Worm (Caenorhabditis elegans) whole organism, L1 larva: Measurements from ENCODE around the gene F23A7.8.

Experiments
- alr-1 ChIP-seq: fragments of 200-800 bp; sonication (Bioruptor generic); optimal IDR thresholded peaks from 2 replicates; lab custom pipeline; 2018; ENCODE audit warnings: borderline replicate concordance, mild to moderate bottlenecking, missing genetic modification characterization, missing compliant biosample characterization
- blmp-1 ChIP-seq: fragments of 150-350 bp; optimal IDR thresholded peaks from 2 replicates; lab custom pipeline; 2014; ENCODE audit warnings: missing biosample characterization, missing genetic modification characterization
- ceh-82 ChIP-seq, 3 experiments: fragments of 150-350 bp in 1 of 3; sonication (generic microtip) in 2 of 3; optimal IDR thresholded peaks; 2 replicates each; lab custom pipeline; 2014 to 2017; ENCODE audit warnings: missing biosample characterization in 3 of 3, missing genetic modification characterization in 3 of 3
- dpl-1 ChIP-seq, 3 experiments: fragments of 150-350 bp in 2 of 3; sonication (generic microtip) in 1 of 3; optimal IDR thresholded peaks; 2 replicates each; lab custom pipeline; 2014 to 2017; ENCODE audit warnings: missing biosample characterization in 3 of 3, missing genetic modification characterization in 3 of 3, missing genetic modification reagents in 3 of 3
- dsc-1 ChIP-seq: sonication (generic microtip); optimal IDR thresholded peaks from 2 replicates; lab custom pipeline; 2016; ENCODE audit warnings: mild to moderate bottlenecking, missing genetic modification characterization, missing compliant biosample characterization
- efl-3 ChIP-seq: fragments of 200-800 bp; sonication (Bioruptor generic); optimal IDR thresholded peaks from 2 replicates; lab custom pipeline; 2018; ENCODE audit warnings: mild to moderate bottlenecking, missing genetic modification characterization, missing compliant biosample characterization
- egl-13 ChIP-seq: sonication (generic microtip); optimal IDR thresholded peaks from 2 replicates; lab custom pipeline; 2016; ENCODE audit warnings: missing genotype, missing genetic modification reagents, missing genetic modification characterization, missing compliant biosample characterization
- egl-27 ChIP-seq, 2 experiments: fragments of 150-350 bp in 1 of 2; sonication (generic microtip); optimal IDR thresholded peaks; 3 replicates each; lab custom pipeline; 2017 to 2018; ENCODE audit warnings: missing biosample characterization in 2 of 2, missing genetic modification characterization in 2 of 2, missing genetic modification reagents in 2 of 2
- elt-3 ChIP-seq, 6 experiments: fragments of 150-350 bp in 1 of 6; sonication (generic microtip); optimal IDR thresholded peaks; 2 replicates each; lab custom pipeline; 2017 to 2018; ENCODE audit warnings: missing biosample characterization in 6 of 6, missing genetic modification characterization in 6 of 6, inconsistent platforms in 1 of 6
- fkh-4 ChIP-seq: sonication (generic microtip); optimal IDR thresholded peaks from 2 replicates; lab custom pipeline; 2016; ENCODE audit warnings: missing compliant biosample characterization, missing genetic modification characterization, borderline replicate concordance
- fos-1 ChIP-seq: fragments of 150-350 bp; optimal IDR thresholded peaks from 2 replicates; lab custom pipeline; 2014; ENCODE audit warnings: missing biosample characterization, missing genetic modification characterization
- hlh-17 ChIP-seq: fragments of 200-800 bp; sonication (Bioruptor generic); optimal IDR thresholded peaks from 2 replicates; lab custom pipeline; 2018; ENCODE audit warnings: missing genetic modification characterization, mild to moderate bottlenecking, missing compliant biosample characterization, moderate library complexity, borderline replicate concordance
- hpl-2 ChIP-seq: fragments of 150-350 bp; optimal IDR thresholded peaks from 2 replicates; lab custom pipeline; 2014; ENCODE audit warnings: missing biosample characterization, missing genetic modification reagents, missing genetic modification characterization
- irx-1 ChIP-seq: sonication (generic microtip); optimal IDR thresholded peaks from 2 replicates; lab custom pipeline; 2016; ENCODE audit warnings: missing genetic modification characterization, missing compliant biosample characterization
- isw-1 ChIP-seq: fragments of 200-800 bp; sonication (Bioruptor generic); IDR thresholded peaks from 2 replicates; pipeline ENCODE4 v1.3.6; 2022; ENCODE audit warnings: missing genetic modification characterization, missing compliant biosample characterization
- jun-1 ChIP-seq: fragments of 150-350 bp; optimal IDR thresholded peaks from 2 replicates; lab custom pipeline; 2014; ENCODE audit warnings: missing biosample characterization, missing genetic modification reagents, missing genetic modification characterization
- lin-13 ChIP-seq: fragments of 150-350 bp; optimal IDR thresholded peaks from 2 replicates; lab custom pipeline; 2014; ENCODE audit warnings: missing biosample characterization, missing genetic modification reagents, missing genetic modification characterization
- lin-14 ChIP-seq: fragments of 200-800 bp; sonication (Bioruptor generic); optimal IDR thresholded peaks from 2 replicates; lab custom pipeline; 2018; ENCODE audit warnings: mild to moderate bottlenecking, missing genetic modification characterization, moderate library complexity, missing compliant biosample characterization
- lin-15B ChIP-seq: fragments of 150-350 bp; sonication (generic microtip); optimal IDR thresholded peaks from 3 replicates; lab custom pipeline; 2014; ENCODE audit warnings: missing biosample characterization, missing genetic modification characterization
- mdl-1 ChIP-seq, 2 experiments: fragments of 150-350 bp; optimal IDR thresholded peaks; 2 replicates each; lab custom pipeline; 2014 to 2017; ENCODE audit warnings: missing biosample characterization in 2 of 2, missing genetic modification characterization in 2 of 2, inconsistent platforms in 1 of 2
- nhr-11 ChIP-seq: fragments of 150-350 bp; optimal IDR thresholded peaks from 2 replicates; lab custom pipeline; 2014; ENCODE audit warnings: missing biosample characterization, missing genetic modification characterization
- nhr-12 ChIP-seq: sonication (generic microtip); optimal IDR thresholded peaks from 2 replicates; lab custom pipeline; 2017; ENCODE audit warnings: missing biosample characterization, missing genetic modification characterization
- nhr-19 ChIP-seq: fragments of 200-800 bp; sonication (Bioruptor generic); conservative IDR thresholded peaks from 2 replicates; pipeline ENCODE4 v1.3.6; 2022; ENCODE audit warnings: missing genetic modification characterization, missing compliant biosample characterization
- nhr-71 ChIP-seq: sonication (generic microtip); optimal IDR thresholded peaks from 2 replicates; lab custom pipeline; 2016; ENCODE audit warnings: mild to moderate bottlenecking, missing genetic modification characterization, moderate library complexity, missing compliant biosample characterization
- nhr-76 ChIP-seq: sonication (generic microtip); optimal IDR thresholded peaks from 2 replicates; lab custom pipeline; 2017; ENCODE audit warnings: missing biosample characterization, missing genetic modification characterization
- nhr-77 ChIP-seq: fragments of 150-350 bp; optimal IDR thresholded peaks from 2 replicates; lab custom pipeline; 2014; ENCODE audit warnings: missing biosample characterization, missing genetic modification characterization
- nhr-84 ChIP-seq: sonication (generic microtip); optimal IDR thresholded peaks from 2 replicates; lab custom pipeline; 2017; ENCODE audit warnings: missing biosample characterization, missing genetic modification characterization
- nhr-85 ChIP-seq: sonication (generic microtip); peaks from one replicate; lab custom pipeline; 2016; ENCODE audit warnings: missing genetic modification characterization, inconsistent platforms, missing compliant biosample characterization
- pax-3 ChIP-seq: fragments of 200-800 bp; sonication (Bioruptor generic); optimal IDR thresholded peaks from 2 replicates; lab custom pipeline; 2018; ENCODE audit warnings: mild to moderate bottlenecking, missing genetic modification characterization, moderate library complexity, missing compliant biosample characterization
- rnt-1 ChIP-seq: sonication (generic microtip); optimal IDR thresholded peaks from 2 replicates; lab custom pipeline; 2016; ENCODE audit warnings: mild to moderate bottlenecking, missing genetic modification characterization, moderate library complexity, missing compliant biosample characterization
- skn-1 ChIP-seq: fragments of 150-350 bp; optimal IDR thresholded peaks from 2 replicates; lab custom pipeline; 2014; ENCODE audit warnings: missing biosample characterization, missing genetic modification characterization
- snpc-4 ChIP-seq: fragments of 150-350 bp; optimal IDR thresholded peaks from 2 replicates; lab custom pipeline; 2014; ENCODE audit warnings: missing biosample characterization, missing genetic modification characterization
- sox-4 ChIP-seq: sonication (generic microtip); optimal IDR thresholded peaks from 2 replicates; lab custom pipeline; 2016; ENCODE audit warnings: missing genetic modification characterization, missing compliant biosample characterization
- sptf-1 ChIP-seq: fragments of 150-350 bp; optimal IDR thresholded peaks from 2 replicates; lab custom pipeline; 2014; ENCODE audit warnings: missing biosample characterization, missing genetic modification characterization
- sup-37 ChIP-seq: fragments of 200-800 bp; sonication (Bioruptor generic); optimal IDR thresholded peaks from 2 replicates; lab custom pipeline; 2018; ENCODE audit warnings: mild to moderate bottlenecking, missing genetic modification characterization, missing compliant biosample characterization
- swsn-7 ChIP-seq: sonication (generic microtip); optimal IDR thresholded peaks from 2 replicates; lab custom pipeline; 2016; ENCODE audit warnings: missing genetic modification characterization, missing compliant biosample characterization
- tbx-2 ChIP-seq: sonication (generic microtip); optimal IDR thresholded peaks from 2 replicates; lab custom pipeline; 2016; ENCODE audit warnings: missing genetic modification characterization, missing compliant biosample characterization
- tlp-1 ChIP-seq: fragments of 150-350 bp; optimal IDR thresholded peaks from 2 replicates; lab custom pipeline; 2014; ENCODE audit warnings: missing biosample characterization, missing genetic modification characterization
- unc-130 ChIP-seq: fragments of 150-350 bp; optimal IDR thresholded peaks from 2 replicates; lab custom pipeline; 2017; ENCODE audit warnings: missing biosample characterization, missing genetic modification characterization, inconsistent platforms
- unc-62 ChIP-seq: fragments of 150-350 bp; optimal IDR thresholded peaks from 2 replicates; lab custom pipeline; 2014; ENCODE audit warnings: missing biosample characterization, missing genetic modification reagents, missing genetic modification characterization
- unc-98 ChIP-seq: fragments of 200-800 bp; sonication (Bioruptor generic); IDR thresholded peaks from 2 replicates; pipeline ENCODE4 v1.3.6; 2022; ENCODE audit warnings: missing genetic modification characterization, missing compliant biosample characterization
- vab-15 ChIP-seq: sonication (generic microtip); optimal IDR thresholded peaks from 2 replicates; lab custom pipeline; 2017; ENCODE audit warnings: missing genotype, mild to moderate bottlenecking, missing genetic modification characterization, missing compliant biosample characterization
- xbp-1 ChIP-seq: sonication (generic microtip); optimal IDR thresholded peaks from 2 replicates; lab custom pipeline; 2016; ENCODE audit warnings: missing genetic modification characterization, missing compliant biosample characterization
- ztf-11 ChIP-seq, 2 experiments: sonication (generic microtip); optimal IDR thresholded peaks; 2 replicates each; lab custom pipeline; 2016 to 2017; ENCODE audit warnings: missing genetic modification characterization in 2 of 2, missing biosample characterization in 1 of 2, missing compliant biosample characterization in 1 of 2
- ztf-4 ChIP-seq: fragments of 150-350 bp; optimal IDR thresholded peaks from 2 replicates; lab custom pipeline; 2014; ENCODE audit warnings: missing biosample characterization, missing genetic modification characterization

Gene F23A7.8

DNA sequence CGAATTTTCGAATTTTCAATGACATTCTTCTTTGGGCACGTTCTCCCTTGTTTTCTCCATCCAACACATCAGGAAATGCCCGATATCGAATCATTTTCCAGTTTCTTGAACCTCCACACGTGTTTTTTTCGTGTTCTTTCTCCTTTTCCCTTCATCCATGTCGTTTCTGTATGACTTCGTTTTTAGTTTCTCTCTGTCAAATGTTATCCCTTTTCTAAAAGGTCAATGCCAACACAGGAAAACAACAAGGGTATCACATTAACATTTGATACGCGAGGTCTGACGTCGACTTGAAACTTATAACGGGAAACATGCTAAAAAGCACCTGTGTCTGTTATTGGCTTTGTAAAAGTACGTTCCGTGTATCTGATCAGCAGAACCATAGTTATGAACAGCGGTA lies 40.3 kb upstream of the F23A7.8 start:
- peak; percentile 39 for TF ChIP-seq blmp-1 (tag; lab: Kevin White, UChicago)
- peak; percentile 67 for TF ChIP-seq nhr-85 (tag; lab: Kevin White, UChicago)
- TF ChIP-seq lin-14 (GFP tag; lab: Kevin White, UChicago), result peak; percentile 6
- no peak for TF ChIP-seq nhr-76 (tag; lab: Kevin White, UChicago)
- peak in 2 of 6 experiments; percentile 26 to 68 for TF ChIP-seq elt-3 (tag; optimal IDR thresholded peaks at IDR 0.05; lab: Kevin White, UChicago)

DNA sequence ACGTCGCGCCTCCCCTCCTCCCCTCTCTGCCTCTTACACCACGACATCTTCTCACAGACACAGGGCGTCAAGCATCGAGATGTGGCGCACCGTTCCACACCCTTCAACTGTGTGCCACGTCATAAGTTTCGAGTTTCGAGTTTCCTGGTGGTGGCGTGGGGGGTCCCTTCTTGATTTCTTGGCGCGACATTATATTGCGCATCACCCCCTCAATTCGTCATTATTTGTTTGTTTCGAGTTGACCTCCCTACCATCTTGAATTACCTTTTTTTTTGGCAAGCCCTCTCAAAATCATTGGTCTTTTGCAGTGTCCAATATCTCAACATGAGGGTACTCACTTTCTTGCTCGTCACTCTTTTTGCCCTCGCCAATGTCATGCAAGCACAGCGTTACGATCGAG lies 29.1 kb upstream of the F23A7.8 start, which contains the start of gene nlp-67:
TSS of gene nlp-67 (plus strand) at position 301 of the 400 bp plus-strand sequence.
- TF ChIP-seq nhr-71 (tag; lab: Kevin White, UChicago) (no peak), alr-1 (tag; lab: Kevin White, UChicago) (no peak), nhr-19 (GFP tag; lab: Robert Waterston, UW) (no peak), sox-4 (tag; lab: Kevin White, UChicago) (no peak), egl-13 (tag; lab: Kevin White, UChicago) (no peak), hpl-2 (GFP tag; lab: Kevin White, UChicago) (no peak), unc-62 (GFP tag; lab: Kevin White, UChicago) (no peak), lin-15B (tag; lab: Kevin White, UChicago) (no peak), nhr-77 (tag; lab: Kevin White, UChicago) (no peak), sup-37 (GFP tag; lab: Kevin White, UChicago) (no peak), swsn-7 (tag; lab: Kevin White, UChicago) (no peak)

DNA sequence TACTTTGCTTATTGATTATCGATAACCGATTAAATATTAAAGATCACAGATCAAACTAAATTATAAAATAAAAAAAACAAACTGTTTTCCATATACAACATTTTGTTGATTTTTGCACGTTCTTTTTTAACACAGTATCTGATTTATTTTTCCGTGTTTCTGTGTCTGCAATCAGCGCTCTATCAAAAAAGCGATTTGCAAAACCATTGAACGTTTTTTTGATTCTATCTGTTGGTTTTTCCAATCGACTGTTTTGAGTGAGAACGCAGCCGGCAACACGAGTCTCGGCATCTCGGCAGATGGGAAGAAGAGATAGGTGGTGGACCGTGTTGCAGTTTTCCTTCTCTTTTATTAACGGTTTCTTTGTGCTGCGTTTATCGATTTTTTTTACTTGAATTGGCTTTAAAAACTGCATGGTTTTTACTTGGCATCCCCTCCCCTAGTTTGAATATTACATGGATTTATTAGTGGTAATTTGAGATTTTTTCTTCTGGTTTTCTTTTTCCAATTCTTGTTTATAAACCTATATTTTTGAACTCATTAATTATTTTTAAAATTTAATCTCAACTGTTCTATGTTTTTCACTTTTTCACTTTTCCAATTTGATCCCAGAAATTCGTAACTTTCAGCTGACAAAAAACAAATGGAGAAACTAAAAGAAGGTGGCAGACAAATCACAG lies 23.8 kb upstream of the F23A7.8 start, which contains the start of gene slc-25A21:
TSS of gene slc-25A21 (plus strand) at position 630 of the 680 bp plus-strand sequence.
- TF ChIP-seq unc-98 (GFP tag; lab: Robert Waterston, UW) (no peak), lin-14 (GFP tag; lab: Kevin White, UChicago) (peak; percentile 53), egl-27 (tag; optimal IDR thresholded peaks at IDR 0.05; lab: Kevin White, UChicago) (no peak), nhr-85 (tag; lab: Kevin White, UChicago) (peak; percentile 63), ztf-4 (tag; lab: Kevin White, UChicago) (no peak), blmp-1 (tag; lab: Kevin White, UChicago) (peak; percentile 26)

DNA sequence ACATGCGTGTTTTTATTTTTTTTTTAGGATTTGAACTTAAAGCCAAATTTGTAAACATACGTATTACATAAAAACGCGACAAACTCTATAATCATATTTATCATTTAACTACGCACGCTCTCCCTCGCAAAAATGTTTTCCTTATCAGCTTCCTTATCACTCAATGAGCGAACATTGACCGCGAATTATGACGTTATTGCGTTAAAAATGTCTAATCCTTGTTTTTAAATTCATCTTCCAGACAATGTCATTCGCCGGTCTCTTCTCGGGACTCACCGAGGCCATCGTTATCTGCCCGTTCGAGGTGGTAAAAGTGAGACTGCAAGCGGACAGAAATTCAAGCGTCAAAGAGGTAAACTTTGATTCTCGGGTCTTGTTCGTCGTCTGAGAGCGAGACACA lies 20.6 kb upstream of the F23A7.8 start:
- no peak for TF ChIP-seq ztf-11 (tag; optimal IDR thresholded peaks at IDR 0.05; lab: Kevin White, UChicago)
- TF ChIP-seq fos-1 (tag; lab: Kevin White, UChicago), result no peak
- TF ChIP-seq isw-1 (GFP tag; lab: Robert Waterston, UW), result no peak
- TF ChIP-seq unc-130, result no peak
- no peak for TF ChIP-seq ztf-4 (tag; lab: Kevin White, UChicago)
- peak; percentile 22 for TF ChIP-seq blmp-1 (tag; lab: Kevin White, UChicago)
- no peak for TF ChIP-seq nhr-12
- no peak for TF ChIP-seq dpl-1 (GFP tag; optimal IDR thresholded peaks at IDR 0.05; lab: Kevin White, UChicago)
- no peak for TF ChIP-seq sptf-1
- no peak for TF ChIP-seq snpc-4
- no peak for TF ChIP-seq fkh-4 (tag; lab: Kevin White, UChicago)
- no peak for TF ChIP-seq skn-1 (tag; lab: Kevin White, UChicago)
- peak in 1 of 2 experiments; percentile 18 for TF ChIP-seq mdl-1 (tag; optimal IDR thresholded peaks at IDR 0.05; lab: Kevin White, UChicago)
- no peak for TF ChIP-seq efl-3 (GFP tag; lab: Kevin White, UChicago)
- TF ChIP-seq nhr-11 (tag; lab: Kevin White, UChicago), result no peak
- TF ChIP-seq irx-1, result no peak
- no peak for TF ChIP-seq hlh-17 (GFP tag; lab: Kevin White, UChicago)
- TF ChIP-seq ceh-82 (tag; optimal IDR thresholded peaks at IDR 0.05; lab: Kevin White, UChicago), result no peak
- no peak for TF ChIP-seq nhr-84
- no peak for TF ChIP-seq pax-3 (tag; lab: Kevin White, UChicago)
- TF ChIP-seq jun-1 (tag; lab: Kevin White, UChicago), result peak; percentile 14
- no peak for TF ChIP-seq dsc-1 (tag; lab: Kevin White, UChicago)
- peak; percentile 76 for TF ChIP-seq nhr-85 (tag; lab: Kevin White, UChicago)
- peak; percentile 52 for TF ChIP-seq lin-14 (GFP tag; lab: Kevin White, UChicago)
- no peak for TF ChIP-seq xbp-1 (tag; lab: Kevin White, UChicago)
- TF ChIP-seq tbx-2 (tag; lab: Kevin White, UChicago), result no peak
- no peak for TF ChIP-seq egl-27 (tag; optimal IDR thresholded peaks at IDR 0.05; lab: Kevin White, UChicago)
- no peak for TF ChIP-seq lin-13
- no peak for TF ChIP-seq tlp-1 (tag; lab: Kevin White, UChicago)
- no peak for TF ChIP-seq rnt-1 (tag; lab: Kevin White, UChicago)
- TF ChIP-seq vab-15 (tag; lab: Kevin White, UChicago), result no peak
